Worm (Caenorhabditis elegans): ENCODE measurements around the gene Y45G5AM.7.

DNA sequence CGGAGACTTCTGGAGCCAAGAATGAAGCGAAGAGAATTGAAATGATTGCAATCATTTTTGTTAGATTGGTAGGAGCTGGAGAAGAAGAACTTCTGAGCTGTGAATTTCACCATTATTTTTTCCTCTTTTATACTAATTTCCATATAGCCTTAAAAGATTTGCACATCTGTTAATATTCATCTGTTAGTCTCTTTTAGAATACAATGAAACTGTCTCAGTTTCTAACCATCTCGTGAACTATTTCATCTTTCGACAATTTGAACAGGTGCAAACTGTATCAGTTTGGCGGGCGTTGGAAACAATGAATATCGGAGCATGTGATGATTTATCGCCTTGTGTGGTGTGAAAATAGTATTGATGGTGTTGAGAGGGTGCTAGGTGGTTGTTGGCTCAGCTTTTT is 47.6 kb downstream of the Y45G5AM.7 start, which contains the start of gene phat-5:
- TF ChIP-seq nhr-11 (tag; optimal IDR thresholded peaks at IDR 0.05) = no peak
- TF ChIP-seq ces-1 (GFP tag; optimal IDR thresholded peaks at IDR 0.05) = no peak
- TF ChIP-seq nhr-25 (tag; optimal IDR thresholded peaks at IDR 0.05; ENCODE audit: borderline replicate concordance, insufficient read depth) = no peak
- TF ChIP-seq set-16 (GFP tag; IDR thresholded peaks at IDR 0.05) = no peak
- TF ChIP-seq nhr-237 (tag; optimal IDR thresholded peaks at IDR 0.05) = no peak
- no peak for TF ChIP-seq aly-2 (tag; optimal IDR thresholded peaks at IDR 0.05)
